Worm (Caenorhabditis elegans): ENCODE measurements around the gene ZK938.11.

DNA sequence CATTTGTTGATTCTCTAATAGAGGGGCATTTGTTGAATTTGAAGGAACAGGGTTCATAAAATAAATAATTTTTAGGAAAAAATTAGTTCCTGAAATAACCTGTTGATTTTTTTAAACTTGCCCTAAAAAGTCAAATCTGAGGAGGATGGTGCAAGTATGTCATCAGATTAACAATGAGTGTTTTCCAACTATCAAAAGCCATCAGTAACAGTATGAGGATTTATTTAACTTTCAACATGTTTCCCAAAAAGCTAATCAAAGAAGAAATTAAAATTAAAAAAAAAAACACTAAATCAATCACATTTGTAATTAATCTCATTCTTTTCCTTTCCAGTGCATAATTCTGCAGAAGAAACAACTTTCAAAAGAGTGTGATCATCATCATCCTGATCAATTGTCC is 19.4 kb upstream of the ZK938.11 start, which contains the start of gene chil-5:
- TF ChIP-seq aly-2 (tag; optimal IDR thresholded peaks at IDR 0.05) (no peak), ama-1 (optimal IDR thresholded peaks at IDR 0.05) (no peak), nhr-77 (tag; optimal IDR thresholded peaks at IDR 0.05) (no peak), unc-62 (GFP tag; optimal IDR thresholded peaks at IDR 0.05) (no peak), pha-4 (tag; optimal IDR thresholded peaks at IDR 0.05) (no peak), mdl-1 (tag; optimal IDR thresholded peaks at IDR 0.05) (no peak)

All from whole organism, L3 larva.